Worm (Caenorhabditis elegans) whole organism, L4/young adult: ENCODE measurements around the gene ccdc-149.

Experiments
- dao-5 ChIP-seq: sonication (generic microtip); optimal IDR thresholded peaks from 2 replicates; lab custom pipeline; 2016; ENCODE audit warnings: missing genotype, missing genetic modification characterization, moderate library complexity, missing compliant biosample characterization
- him-1 ChIP-seq: sonication (generic microtip); optimal IDR thresholded peaks from 2 replicates; lab custom pipeline; 2016; ENCODE audit warnings: missing genotype, missing genetic modification reagents, missing genetic modification characterization, missing compliant biosample characterization

- TF ChIP-seq him-1 (tag; lab: Kevin White, UChicago) (no peak), dao-5 (tag; lab: Kevin White, UChicago) (no peak)
Measured at ce11 chrX:11511231-11511630, at the start of gene ccdc-149.
